Worm (Caenorhabditis elegans) whole organism, L2 larva: ENCODE results near the gene C03B1.9.
A peak's percentile ranks its signal among the peaks of the same experiment; 100 is the strongest.

Experiments
- C34F6.9 ChIP-seq: fragments of 150-350 bp; optimal IDR thresholded peaks from 2 replicates; lab custom pipeline; 2014; ENCODE audit warnings: missing biosample characterization, missing genetic modification characterization
- Y55F3AM.14 ChIP-seq: fragments of 200-800 bp; sonication (Bioruptor generic); optimal IDR thresholded peaks from 2 replicates; lab custom pipeline; 2018; ENCODE audit warnings: mild to moderate bottlenecking, missing genetic modification characterization, missing compliant biosample characterization
- ZK546.5 ChIP-seq: sonication (generic microtip); optimal IDR thresholded peaks from 2 replicates; lab custom pipeline; 2017; ENCODE audit warnings: missing biosample characterization, missing genetic modification characterization
- ama-1 ChIP-seq: fragments of 150-350 bp; optimal IDR thresholded peaks from 2 replicates; lab custom pipeline; 2018; ENCODE audit warnings: inconsistent platforms
- crh-2 ChIP-seq: sonication (generic microtip); optimal IDR thresholded peaks from 2 replicates; lab custom pipeline; 2017; ENCODE audit warnings: missing biosample characterization, missing genetic modification characterization
- dmd-4 ChIP-seq: sonication (generic microtip); optimal IDR thresholded peaks from 2 replicates; lab custom pipeline; 2017; ENCODE audit warnings: missing biosample characterization, missing genetic modification characterization
- egl-27 ChIP-seq: sonication (generic microtip); optimal IDR thresholded peaks from 3 replicates; lab custom pipeline; 2017; ENCODE audit warnings: missing biosample characterization, missing genetic modification reagents, missing genetic modification characterization
- lin-11 ChIP-seq: fragments of 150-350 bp; sonication (generic microtip); optimal IDR thresholded peaks from 2 replicates; lab custom pipeline; 2014; ENCODE audit warnings: missing biosample characterization, missing genetic modification characterization, inconsistent platforms, mixed read lengths
- mbf-1 ChIP-seq: sonication (generic microtip); optimal IDR thresholded peaks from 2 replicates; lab custom pipeline; 2017; ENCODE audit warnings: missing biosample characterization, missing genetic modification characterization
- nhr-11 ChIP-seq: fragments of 150-350 bp; optimal IDR thresholded peaks from 2 replicates; lab custom pipeline; 2014; ENCODE audit warnings: missing biosample characterization, missing genetic modification characterization
- nhr-12 ChIP-seq: fragments of 150-350 bp; optimal IDR thresholded peaks from 2 replicates; lab custom pipeline; 2014; ENCODE audit warnings: missing biosample characterization, missing genetic modification characterization
- nhr-23 ChIP-seq: fragments of 150-350 bp; optimal IDR thresholded peaks from 2 replicates; lab custom pipeline; 2014; ENCODE audit warnings: missing biosample characterization, missing genetic modification reagents, missing genetic modification characterization
- nhr-237 ChIP-seq: fragments of 150-350 bp; optimal IDR thresholded peaks from 2 replicates; lab custom pipeline; 2014; ENCODE audit warnings: missing biosample characterization, missing genetic modification characterization
- nhr-6 ChIP-seq: fragments of 150-350 bp; optimal IDR thresholded peaks from 2 replicates; lab custom pipeline; 2014; ENCODE audit warnings: missing biosample characterization, missing genetic modification characterization
- sma-9 ChIP-seq, 2 experiments: fragments of 150-350 bp in 1 of 2; sonication (generic microtip) in 1 of 2; optimal IDR thresholded peaks; 2 replicates each; lab custom pipeline; 2014 to 2016; ENCODE audit warnings: missing genetic modification characterization in 2 of 2, mild to moderate bottlenecking in 1 of 2, missing biosample characterization in 1 of 2, missing compliant biosample characterization in 1 of 2, missing genetic modification reagents in 1 of 2, moderate library complexity in 1 of 2
- unc-62 ChIP-seq: fragments of 150-350 bp; optimal IDR thresholded peaks from 2 replicates; lab custom pipeline; 2014; ENCODE audit warnings: missing biosample characterization, missing genetic modification reagents, missing genetic modification characterization

The C03B1.9 gene

DNA sequence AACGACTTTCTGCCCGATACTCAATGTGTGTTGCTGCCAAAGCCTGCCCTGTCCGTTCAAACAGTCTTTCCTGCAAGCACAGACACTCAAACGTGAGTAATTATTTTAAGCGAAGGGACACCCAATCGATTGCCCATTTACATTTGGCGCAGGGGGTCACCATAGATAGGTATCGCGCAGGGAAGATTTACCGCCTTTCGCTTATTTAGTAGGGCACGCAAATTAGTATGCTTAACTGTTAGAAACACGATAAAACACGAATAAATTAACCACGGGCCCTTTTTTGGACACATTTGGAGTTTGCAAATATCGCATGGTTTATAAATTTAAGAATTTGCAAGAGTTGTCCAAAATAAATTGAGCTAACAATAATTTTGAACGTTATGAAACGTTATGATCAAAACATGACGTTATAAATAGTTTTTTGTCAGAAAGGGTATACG lies 50.5 kb downstream of the C03B1.9 start (continued):
- TF ChIP-seq Y55F3AM.14 (GFP tag; lab: Kevin White, UChicago) (peak; percentile 95), egl-27 (tag; lab: Kevin White, UChicago) (peak; percentile 99), nhr-23 (tag; lab: Kevin White, UChicago) (no peak), mbf-1 (tag; lab: Kevin White, UChicago) (peak; percentile 77), nhr-237 (tag; lab: Kevin White, UChicago) (peak; percentile 99), nhr-12 (tag; lab: Kevin White, UChicago) (peak; percentile 70), ama-1 (lab: Kevin White, UChicago) (peak; percentile 56), ZK546.5 (peak; percentile 88), nhr-6 (tag; lab: Kevin White, UChicago) (peak; percentile 99), unc-62 (GFP tag; lab: Kevin White, UChicago) (peak; percentile 94), C34F6.9 (tag; lab: Kevin White, UChicago) (peak; percentile 98), sma-9 (GFP tag; optimal IDR thresholded peaks at IDR 0.05; lab: Kevin White, UChicago) (peak; percentile 99), sma-9 (tag; optimal IDR thresholded peaks at IDR 0.05; lab: Kevin White, UChicago) (peak; percentile 95), lin-11 (tag; lab: Kevin White, UChicago) (peak; percentile 99), dmd-4 (peak; percentile 81), crh-2 (tag; lab: Kevin White, UChicago) (peak; percentile 100), nhr-11 (peak; percentile 76)
